Worm (Caenorhabditis elegans): ENCODE measurements around the gene agxt-1.

Gene agxt-1

DNA sequence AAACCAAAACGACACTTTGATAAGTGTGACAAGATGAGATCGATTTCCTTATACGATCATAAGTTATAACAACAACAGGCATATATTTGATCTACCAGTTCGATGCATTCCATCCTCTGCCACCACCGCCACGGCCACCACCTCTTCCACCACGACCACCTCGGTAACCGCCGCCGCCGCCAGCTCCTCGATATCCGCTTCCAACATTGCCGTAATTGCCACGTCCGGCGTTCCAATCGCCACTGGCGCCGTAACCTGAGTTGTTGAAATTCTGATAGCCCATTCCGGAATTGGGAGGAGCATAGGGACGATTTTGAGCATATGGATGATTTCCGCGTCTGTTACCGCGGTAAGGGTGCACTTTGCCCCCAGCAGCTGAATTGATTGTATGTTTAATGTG lies 33.1 kb downstream of the agxt-1 start:
- TF ChIP-seq nhr-23 (tag; optimal IDR thresholded peaks at IDR 0.05), result no peak
- TF ChIP-seq fos-1 (tag; optimal IDR thresholded peaks at IDR 0.05), result no peak
- no peak for TF ChIP-seq F13H6.1 (tag; optimal IDR thresholded peaks at IDR 0.05)
- no peak for TF ChIP-seq snpc-4 (tag; optimal IDR thresholded peaks at IDR 0.05)
- TF ChIP-seq lin-13 (GFP tag; optimal IDR thresholded peaks at IDR 0.05), result no peak
- TF ChIP-seq nhr-11 (tag; optimal IDR thresholded peaks at IDR 0.05), result no peak
- TF ChIP-seq sma-3 (GFP tag; optimal IDR thresholded peaks at IDR 0.05), result no peak
- no peak for TF ChIP-seq nhr-237 (tag; optimal IDR thresholded peaks at IDR 0.05)
- TF ChIP-seq lsy-2 (tag; optimal IDR thresholded peaks at IDR 0.05), result no peak
- TF ChIP-seq nhr-129 (tag; optimal IDR thresholded peaks at IDR 0.05), result no peak
- TF ChIP-seq R02D3.7 (tag; optimal IDR thresholded peaks at IDR 0.05), result no peak
- no peak for TF ChIP-seq sem-4 (tag; optimal IDR thresholded peaks at IDR 0.05)
- no peak for TF ChIP-seq nhr-25 (tag; optimal IDR thresholded peaks at IDR 0.05)
- no peak for TF ChIP-seq nhr-10 (tag; optimal IDR thresholded peaks at IDR 0.05)
- TF ChIP-seq lin-39 (tag; optimal IDR thresholded peaks at IDR 0.05), result no peak
- TF ChIP-seq mdl-1 (tag; optimal IDR thresholded peaks at IDR 0.05), result no peak
- no peak for TF ChIP-seq skn-1 (tag; optimal IDR thresholded peaks at IDR 0.05)
- no peak for TF ChIP-seq ZK546.5 (tag; optimal IDR thresholded peaks at IDR 0.05)
- no peak for TF ChIP-seq ztf-1 (GFP tag; conservative IDR thresholded peaks at IDR 0.05)
- no peak for TF ChIP-seq ama-1 (optimal IDR thresholded peaks at IDR 0.05)

DNA sequence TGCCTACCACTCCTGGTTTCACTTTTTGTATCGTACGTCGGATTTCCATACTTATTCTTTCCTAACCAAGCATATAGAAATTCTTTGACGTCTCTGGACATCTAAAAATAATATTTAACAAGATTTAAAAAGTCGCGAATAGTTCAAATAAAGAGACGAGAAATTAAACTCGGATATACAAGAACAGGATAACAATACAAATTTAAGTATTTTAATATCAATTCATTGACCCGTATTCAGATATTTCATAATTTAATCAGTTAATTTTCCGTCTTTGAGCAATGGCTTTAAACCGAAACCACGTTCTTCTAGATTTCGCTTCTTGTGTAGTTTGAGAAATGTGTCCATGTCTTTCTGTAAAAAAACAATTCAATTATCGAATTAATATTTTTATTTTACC lies 38.2 kb downstream of the agxt-1 start, which contains the start of gene rha-1:
Gene rha-1, minus strand, starts transcription at position 101 of the 400 bp plus-strand sequence.
- no peak for TF ChIP-seq lsy-2 (tag; optimal IDR thresholded peaks at IDR 0.05)
- TF ChIP-seq nhr-11 (tag; optimal IDR thresholded peaks at IDR 0.05), result no peak

DNA sequence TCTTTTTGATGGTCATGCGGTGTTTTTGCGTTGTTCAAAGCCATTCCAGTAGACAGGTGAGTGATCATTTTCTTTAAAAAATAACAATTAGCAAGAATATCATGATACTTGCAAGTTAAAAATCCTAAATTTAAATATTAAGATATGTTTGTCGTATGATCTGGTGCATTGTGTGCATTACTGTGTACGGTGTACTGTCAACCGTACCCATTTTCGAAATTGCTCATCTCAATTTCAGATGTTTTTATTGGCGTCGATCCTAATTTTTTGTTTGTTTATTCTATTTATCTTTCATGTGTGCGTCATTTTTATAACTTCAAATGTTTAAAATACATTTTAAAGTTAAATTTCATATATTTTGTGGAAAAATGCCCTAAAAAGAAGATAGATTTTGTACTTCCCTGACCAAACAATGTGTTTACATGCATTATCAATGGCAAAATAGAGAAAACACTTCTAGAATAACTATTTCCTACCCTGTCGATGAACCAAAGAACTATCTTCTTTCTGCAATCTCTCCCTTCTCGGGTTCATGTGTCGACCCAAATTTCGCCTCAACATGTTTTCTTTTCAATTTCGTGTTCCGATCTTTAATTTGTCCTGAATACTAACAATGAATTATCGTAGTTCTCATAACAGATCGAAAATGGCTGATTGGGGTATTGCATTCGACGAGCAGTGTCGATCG lies 39.0 kb downstream of the agxt-1 start, which contains the start of the genes T07D4.5 and ddx-19:
Gene T07D4.5, minus strand, starts transcription at position 71 of the 688 bp plus-strand sequence.
Gene ddx-19, plus strand, starts transcription at position 638 of the 688 bp plus-strand sequence.
- TF ChIP-seq ceh-82 (tag; optimal IDR thresholded peaks at IDR 0.05), result no peak
- no peak for TF ChIP-seq skn-1 (tag; optimal IDR thresholded peaks at IDR 0.05)
- TF ChIP-seq sma-3 (GFP tag; optimal IDR thresholded peaks at IDR 0.05), result peak; percentile 42
- TF ChIP-seq dmd-4 (tag; optimal IDR thresholded peaks at IDR 0.05), result no peak
- no peak for TF ChIP-seq nhr-77 (tag; optimal IDR thresholded peaks at IDR 0.05)
- TF ChIP-seq C34F6.9 (tag; optimal IDR thresholded peaks at IDR 0.05), result peak; percentile 67
- TF ChIP-seq lin-13 (GFP tag; optimal IDR thresholded peaks at IDR 0.05), result peak; percentile 25
- peak; percentile 24 for TF ChIP-seq nhr-129 (tag; optimal IDR thresholded peaks at IDR 0.05)
- no peak for TF ChIP-seq nhr-237 (tag; optimal IDR thresholded peaks at IDR 0.05)
- TF ChIP-seq ztf-1 (GFP tag; conservative IDR thresholded peaks at IDR 0.05), result no peak
- TF ChIP-seq Y55F3AM.14 (GFP tag; optimal IDR thresholded peaks at IDR 0.05), result no peak
- peak; percentile 29 for TF ChIP-seq gmeb-1 (tag; optimal IDR thresholded peaks at IDR 0.05)
- peak; percentile 85 for TF ChIP-seq unc-55 (GFP tag; optimal IDR thresholded peaks at IDR 0.05)
- peak; percentile 89 to 98 for TF ChIP-seq lsy-2 (tag; optimal IDR thresholded peaks at IDR 0.05)
- peak; percentile 42 for TF ChIP-seq crh-2 (tag; optimal IDR thresholded peaks at IDR 0.05)
- no peak for TF ChIP-seq snpc-4 (tag; optimal IDR thresholded peaks at IDR 0.05)
- TF ChIP-seq ceh-16 (tag; optimal IDR thresholded peaks at IDR 0.05), result no peak
- TF ChIP-seq ztf-11 (tag; optimal IDR thresholded peaks at IDR 0.05), result no peak
- no peak for TF ChIP-seq ZK546.5 (tag; optimal IDR thresholded peaks at IDR 0.05)
- peak; percentile 1 for TF ChIP-seq fos-1 (tag; optimal IDR thresholded peaks at IDR 0.05)
- TF ChIP-seq alr-1 (tag; optimal IDR thresholded peaks at IDR 0.05), result no peak
- peak; percentile 4 for TF ChIP-seq nhr-21 (tag; optimal IDR thresholded peaks at IDR 0.05)
- no peak for TF ChIP-seq nhr-6 (tag; optimal IDR thresholded peaks at IDR 0.05)
- no peak for TF ChIP-seq F13H6.1 (tag; optimal IDR thresholded peaks at IDR 0.05)

DNA sequence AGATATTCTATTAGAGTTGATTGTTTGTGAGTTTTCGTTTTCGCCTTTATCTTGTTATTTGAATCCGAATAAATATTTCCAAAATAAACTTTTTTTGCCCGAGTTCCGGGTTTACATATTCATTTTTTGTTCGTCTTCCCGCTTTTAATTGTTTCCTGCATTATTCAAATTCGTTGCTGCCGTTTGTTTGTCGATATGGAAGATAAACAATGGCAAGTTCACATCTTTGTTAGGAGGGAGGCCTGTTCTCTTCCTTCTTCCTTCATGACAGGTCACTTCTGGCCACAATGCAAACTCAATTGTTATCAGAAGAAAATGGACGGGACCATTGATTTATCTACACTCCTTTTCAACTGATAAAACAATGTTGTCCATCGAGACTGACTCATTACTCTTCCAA lies 44.2 kb downstream of the agxt-1 start:
- TF ChIP-seq lin-13 (GFP tag; optimal IDR thresholded peaks at IDR 0.05) (no peak), Y55F3AM.14 (GFP tag; optimal IDR thresholded peaks at IDR 0.05) (no peak), crh-2 (tag; optimal IDR thresholded peaks at IDR 0.05) (no peak), elt-1 (tag; optimal IDR thresholded peaks at IDR 0.05) (no peak), ztf-4 (tag; optimal IDR thresholded peaks at IDR 0.05) (no peak), alr-1 (tag; optimal IDR thresholded peaks at IDR 0.05) (no peak), dmd-4 (tag; optimal IDR thresholded peaks at IDR 0.05) (no peak), lin-39 (tag; optimal IDR thresholded peaks at IDR 0.05) (no peak)
